Worm (Caenorhabditis elegans): ENCODE data around the gene dyci-1.

Gene dyci-1

DNA sequence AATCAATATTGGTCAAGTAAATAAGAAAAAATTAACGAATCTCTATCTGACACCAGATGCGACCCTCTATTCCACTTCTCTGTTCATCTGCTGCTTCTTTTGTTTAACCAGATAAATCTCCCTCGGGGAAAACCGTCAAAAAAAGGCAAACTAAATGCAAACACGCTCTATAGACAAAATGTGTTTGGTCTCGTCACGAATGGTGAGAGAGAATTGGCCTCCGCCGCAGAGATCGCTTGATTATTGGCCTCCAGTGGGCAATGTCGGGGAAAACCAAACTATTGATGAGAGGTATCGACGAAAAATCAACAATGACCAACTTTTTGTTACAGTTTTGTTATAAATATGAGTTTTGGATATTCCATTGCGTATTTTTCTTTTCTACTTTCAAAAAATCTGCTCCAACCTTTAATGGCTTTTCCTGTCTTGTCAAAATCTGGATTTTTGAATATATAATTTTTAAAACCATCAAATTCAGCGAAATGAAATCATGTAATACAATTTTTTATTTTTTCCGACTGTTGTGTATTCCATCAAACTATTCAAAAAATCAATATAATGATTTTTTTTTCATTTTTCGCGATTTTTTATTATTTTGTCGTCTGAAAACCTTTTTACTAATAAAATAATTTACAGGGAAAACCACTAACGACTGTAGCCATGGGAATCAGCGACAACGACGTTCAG is 5.5 kb upstream of the dyci-1 start, which contains the start of the genes C17H12.2 and vha-8:
Gene C17H12.2 (minus strand): TSS at position 51 of the 687 bp plus-strand sequence.
Gene vha-8 (plus strand): TSS at position 637 of the 687 bp plus-strand sequence.
- no peak for TF ChIP-seq nhr-41 (GFP tag; IDR thresholded peaks at IDR 0.05)
- TF ChIP-seq T20F7.1 (GFP tag; optimal IDR thresholded peaks at IDR 0.05), result peak; percentile 85
- no peak for TF ChIP-seq zip-2 (tag; optimal IDR thresholded peaks at IDR 0.05)
- TF ChIP-seq ceh-28 (tag; optimal IDR thresholded peaks at IDR 0.05), result peak; percentile 54
- TF ChIP-seq mdl-1 (tag; optimal IDR thresholded peaks at IDR 0.05), result peak in 1 of 2 experiments; percentile 65
- peak; percentile 88 for TF ChIP-seq dmd-6 (GFP tag; IDR thresholded peaks at IDR 0.05)
- TF ChIP-seq saeg-2 (GFP tag; IDR thresholded peaks at IDR 0.05), result no peak
- no peak for TF ChIP-seq aly-2 (tag; optimal IDR thresholded peaks at IDR 0.05)
- no peak for TF ChIP-seq unc-130 (GFP tag; optimal IDR thresholded peaks at IDR 0.05)
- peak; percentile 87 for TF ChIP-seq nhr-25 (tag; optimal IDR thresholded peaks at IDR 0.05; ENCODE audit: borderline replicate concordance, insufficient read depth)
- no peak for TF ChIP-seq madf-5 (GFP tag; IDR thresholded peaks at IDR 0.05)
- peak; percentile 93 for TF ChIP-seq lin-13 (GFP tag; optimal IDR thresholded peaks at IDR 0.05)
- TF ChIP-seq F44E2.7 (GFP tag; IDR thresholded peaks at IDR 0.05), result no peak
- TF ChIP-seq ama-1 (optimal IDR thresholded peaks at IDR 0.05), result peak; percentile 89
- TF ChIP-seq T26A8.4 (GFP tag; IDR thresholded peaks at IDR 0.05), result peak; percentile 79
- TF ChIP-seq zfp-2 (tag; optimal IDR thresholded peaks at IDR 0.05), result peak; percentile 54
- peak; percentile 91 for TF ChIP-seq hlh-11 (tag; optimal IDR thresholded peaks at IDR 0.05)
- TF ChIP-seq mxl-3 (GFP tag; optimal IDR thresholded peaks at IDR 0.05), result peak; percentile 91
- TF ChIP-seq dpl-1 (GFP tag; optimal IDR thresholded peaks at IDR 0.05), result peak; percentile 85
- TF ChIP-seq hlh-30 (tag; optimal IDR thresholded peaks at IDR 0.05; ENCODE audit: insufficient read depth), result peak; percentile 87
- peak; percentile 98 for TF ChIP-seq lin-38 (GFP tag; IDR thresholded peaks at IDR 0.05)
- no peak for TF ChIP-seq daf-19 (GFP tag; conservative IDR thresholded peaks at IDR 0.05)
- peak; percentile 66 for TF ChIP-seq ctbp-1 (GFP tag; IDR thresholded peaks at IDR 0.05)
- TF ChIP-seq nhr-28 (tag; optimal IDR thresholded peaks at IDR 0.05), result peak; percentile 95
- peak; percentile 97 for TF ChIP-seq aha-1 (tag)
- TF ChIP-seq dmd-9 (GFP tag; IDR thresholded peaks at IDR 0.05), result 0 out of 2 replicates have a peak, but pooled peaks have one; percentile 63
- no peak for TF ChIP-seq dmd-8 (GFP tag; IDR thresholded peaks at IDR 0.05)
- TF ChIP-seq snpc-4 (tag; optimal IDR thresholded peaks at IDR 0.05), result peak; percentile 53
- TF ChIP-seq Y48G9A.11 (GFP tag; IDR thresholded peaks at IDR 0.05), result no peak
- TF ChIP-seq F26F4.8 (GFP tag; conservative IDR thresholded peaks at IDR 0.05), result no peak
- no peak for TF ChIP-seq egl-27 (tag; optimal IDR thresholded peaks at IDR 0.05)
- TF ChIP-seq lir-3 (tag; optimal IDR thresholded peaks at IDR 0.05), result no peak
- peak; percentile 80 for TF ChIP-seq lin-15B (tag; optimal IDR thresholded peaks at IDR 0.05)
- TF ChIP-seq F49E8.2 (tag; optimal IDR thresholded peaks at IDR 0.05; ENCODE audit: borderline replicate concordance), result no peak
- peak; percentile 95 for TF ChIP-seq nhr-11 (tag; optimal IDR thresholded peaks at IDR 0.05)
- peak; percentile 92 for TF ChIP-seq ceh-20 (GFP tag; IDR thresholded peaks at IDR 0.05)
- TF ChIP-seq nhr-237 (tag; optimal IDR thresholded peaks at IDR 0.05), result no peak
- no peak for TF ChIP-seq duxl-1 (tag; optimal IDR thresholded peaks at IDR 0.05; ENCODE audit: poor library complexity)
- no peak for TF ChIP-seq unc-39 (tag; optimal IDR thresholded peaks at IDR 0.05)
- TF ChIP-seq lin-39 (tag; optimal IDR thresholded peaks at IDR 0.05), result no peak
- no peak for TF ChIP-seq nhr-111 (GFP tag; optimal IDR thresholded peaks at IDR 0.05)
- no peak for TF ChIP-seq zag-1 (tag; optimal IDR thresholded peaks at IDR 0.05)
- TF ChIP-seq snpc-1.2 (GFP tag; IDR thresholded peaks at IDR 0.05), result no peak
- TF ChIP-seq zfp-3 (GFP tag; conservative IDR thresholded peaks at IDR 0.05), result 0 out of 2 replicates have a peak, but pooled peaks have one; percentile 50
- TF ChIP-seq R02D3.7 (tag; optimal IDR thresholded peaks at IDR 0.05), result no peak
- peak; percentile 56 for TF ChIP-seq F37D6.2 (tag; optimal IDR thresholded peaks at IDR 0.05)
- TF ChIP-seq nhr-102 (tag; optimal IDR thresholded peaks at IDR 0.05), result peak; percentile 62
- TF ChIP-seq spr-3 (GFP tag; optimal IDR thresholded peaks at IDR 0.05), result no peak
- no peak for TF ChIP-seq gei-8 (GFP tag; optimal IDR thresholded peaks at IDR 0.05)
- TF ChIP-seq daf-12 (tag; optimal IDR thresholded peaks at IDR 0.05), result no peak
- TF ChIP-seq jun-1 (tag; optimal IDR thresholded peaks at IDR 0.05), result peak; percentile 59

Data from whole organism, L4 larva.